Worm (Caenorhabditis elegans): Measurements from ENCODE around the gene srx-45.

ce11 chrIII:9335076-9335475 lies 28.6 kb upstream of the srx-45 start:
- no peak for TF ChIP-seq lin-13 (GFP tag; optimal IDR thresholded peaks at IDR 0.05)
- no peak for TF ChIP-seq nhr-28 (tag; optimal IDR thresholded peaks at IDR 0.05)
- no peak for TF ChIP-seq aly-2 (tag; optimal IDR thresholded peaks at IDR 0.05)
- TF ChIP-seq mdl-1 (tag; optimal IDR thresholded peaks at IDR 0.05), result no peak
- TF ChIP-seq fos-1 (tag; optimal IDR thresholded peaks at IDR 0.05), result no peak
- TF ChIP-seq snpc-4 (tag; optimal IDR thresholded peaks at IDR 0.05), result no peak
- TF ChIP-seq nhr-237 (tag; optimal IDR thresholded peaks at IDR 0.05), result no peak
- TF ChIP-seq aha-1 (tag), result no peak
- no peak for TF ChIP-seq T20F7.1 (GFP tag; optimal IDR thresholded peaks at IDR 0.05)
- no peak for TF ChIP-seq pqm-1 (tag; optimal IDR thresholded peaks at IDR 0.05)
- no peak for TF ChIP-seq unc-130 (GFP tag; optimal IDR thresholded peaks at IDR 0.05)

All from whole organism, L4 larva.